Worm (Caenorhabditis elegans): ENCODE measurements around the gene sqst-2.

- TF ChIP-seq pes-1 (GFP tag; IDR thresholded peaks at IDR 0.05) (no peak), hmg-4 (GFP tag; optimal IDR thresholded peaks at IDR 0.05) (no peak), ama-1 (optimal IDR thresholded peaks at IDR 0.05) (no peak), hnd-1 (tag; optimal IDR thresholded peaks at IDR 0.05) (no peak), flt-1 (GFP tag; IDR thresholded peaks at IDR 0.05) (no peak), ceh-13 (GFP tag; optimal IDR thresholded peaks at IDR 0.05) (no peak), tbx-11 (GFP tag; IDR thresholded peaks at IDR 0.05) (no peak), tbx-37 (GFP tag; conservative IDR thresholded peaks at IDR 0.05) (no peak), F13C5.2 (tag; optimal IDR thresholded peaks at IDR 0.05) (no peak), tra-4 (tag; optimal IDR thresholded peaks at IDR 0.05) (no peak), aly-1 (tag; optimal IDR thresholded peaks at IDR 0.05) (no peak)
Measured at ce11 chrIV:7326613-7327149, 2.1 kb downstream of the sqst-2 start, which contains the start of gene ifo-1.

Measured in whole organism, early embryonic.